Fruit fly (Drosophila melanogaster) whole organism, embryonic: Measurements from ENCODE around the gene asf1.

Experiments used
- B-H1 ChIP-seq: fragments of 200-800 bp; sonication (Bioruptor generic); IDR thresholded peaks from 3 replicates; pipeline ENCODE4 v1.3.6; 2022; ENCODE audit warnings: missing biosample characterization, missing genetic modification characterization
- B-H2 ChIP-seq: fragments of 200-800 bp; sonication (Bioruptor generic); optimal IDR thresholded peaks from 2 replicates; lab custom pipeline; 2018; ENCODE audit warnings: missing biosample characterization, mild to moderate bottlenecking, missing genetic modification characterization
- CG1024 ChIP-seq: fragments of 200-800 bp; sonication (Bioruptor generic); IDR thresholded peaks from 2 replicates; pipeline ENCODE4 v1.3.6; 2022; ENCODE audit warnings: missing biosample characterization, missing genetic modification characterization
- CG10543 ChIP-seq: fragments of 200-800 bp; sonication (Bioruptor generic); optimal IDR thresholded peaks from 3 replicates; lab custom pipeline; 2017; ENCODE audit warnings: missing biosample characterization, mild to moderate bottlenecking, missing genetic modification characterization, moderate library complexity
- CG10979 ChIP-seq: fragments of 200-800 bp; sonication (Bioruptor generic); optimal IDR thresholded peaks from 2 replicates; lab custom pipeline; 2018; ENCODE audit warnings: missing biosample characterization, mild to moderate bottlenecking, missing genetic modification characterization, moderate library complexity
- CG11695 ChIP-seq: fragments of 200-800 bp; sonication (Bioruptor generic); IDR thresholded peaks from 3 replicates; pipeline ENCODE4 v1.3.6; 2022; ENCODE audit warnings: missing biosample characterization, missing genetic modification characterization
- CG11723 ChIP-seq: fragments of 200-800 bp; sonication (Bioruptor generic); optimal IDR thresholded peaks from 2 replicates; lab custom pipeline; 2017; ENCODE audit warnings: missing biosample characterization, mild to moderate bottlenecking, missing genetic modification characterization
- CG12236 ChIP-seq: fragments of 200-800 bp; sonication (Bioruptor generic); optimal IDR thresholded peaks from 2 replicates; lab custom pipeline; 2016; ENCODE audit warnings: missing biosample characterization, missing genetic modification characterization
- CG1233 ChIP-seq: fragments of 200-800 bp; sonication (Bioruptor generic); optimal IDR thresholded peaks from 4 replicates; lab custom pipeline; 2018; ENCODE audit warnings: missing biosample characterization, mild to moderate bottlenecking, missing genetic modification characterization
- CG13424 ChIP-seq: fragments of 200-800 bp; sonication (Bioruptor generic); optimal IDR thresholded peaks from 2 replicates; lab custom pipeline; 2019; ENCODE audit warnings: missing biosample characterization, mild to moderate bottlenecking, missing genetic modification characterization, moderate library complexity
- CG14667 ChIP-seq: fragments of 200-800 bp; sonication (Bioruptor generic); IDR thresholded peaks from 2 replicates; pipeline ENCODE4 v1.3.6; 2022; ENCODE audit warnings: missing biosample characterization, missing genetic modification characterization
- CG14860 ChIP-seq: fragments of 200-800 bp; sonication (Bioruptor generic); IDR thresholded peaks from 3 replicates; pipeline ENCODE4 v1.3.6; 2022; ENCODE audit warnings: missing biosample characterization, missing genetic modification characterization; ENCODE audit not compliant: partially characterized antibody
- CG16863 ChIP-seq: fragments of 200-800 bp; sonication (Bioruptor generic); optimal IDR thresholded peaks from 3 replicates; lab custom pipeline; 2016; ENCODE audit warnings: missing biosample characterization, missing genetic modification characterization
- CG1832 ChIP-seq: fragments of 200-800 bp; sonication (Bioruptor generic); optimal IDR thresholded peaks from 2 replicates; lab custom pipeline; 2017; ENCODE audit warnings: missing biosample characterization, mild to moderate bottlenecking, missing genetic modification characterization, inconsistent platforms
- CG30431 ChIP-seq: fragments of 200-800 bp; sonication (Bioruptor generic); optimal IDR thresholded peaks from 2 replicates; lab custom pipeline; 2017; ENCODE audit warnings: missing biosample characterization, missing genetic modification characterization
- CG3065 ChIP-seq: fragments of 200-800 bp; sonication (Bioruptor generic); optimal IDR thresholded peaks from 2 replicates; lab custom pipeline; 2016; ENCODE audit warnings: missing biosample characterization, missing genetic modification characterization
- CG3281 ChIP-seq: fragments of 200-800 bp; sonication (Bioruptor generic); optimal IDR thresholded peaks from 3 replicates; lab custom pipeline; 2017; ENCODE audit warnings: missing biosample characterization, mild to moderate bottlenecking, missing genetic modification characterization
- CG33213 ChIP-seq: fragments of 200-800 bp; sonication (Bioruptor generic); optimal IDR thresholded peaks from 3 replicates; lab custom pipeline; 2016; ENCODE audit warnings: missing biosample characterization, missing genetic modification characterization
- CG4707 ChIP-seq: fragments of 200-800 bp; sonication (Bioruptor generic); optimal IDR thresholded peaks from 2 replicates; lab custom pipeline; 2018; ENCODE audit warnings: missing biosample characterization, mild to moderate bottlenecking, missing genetic modification characterization, moderate library complexity
- CG5180 ChIP-seq: fragments of 200-800 bp; sonication (Bioruptor generic); optimal IDR thresholded peaks from 3 replicates; lab custom pipeline; 2017; ENCODE audit warnings: missing biosample characterization, missing genetic modification characterization, mild to moderate bottlenecking, moderate library complexity, missing genetic modification reagents
- CG6683 ChIP-seq: fragments of 200-800 bp; sonication (Bioruptor generic); optimal IDR thresholded peaks from 2 replicates; lab custom pipeline; 2017; ENCODE audit warnings: missing biosample characterization, mild to moderate bottlenecking, missing genetic modification characterization, missing genetic modification reagents
- CG6791 ChIP-seq: fragments of 200-800 bp; sonication (Bioruptor generic); IDR thresholded peaks from 3 replicates; pipeline ENCODE4 v1.3.6; 2022; ENCODE audit warnings: missing biosample characterization, missing genetic modification characterization; ENCODE audit not compliant: partially characterized antibody
- CG8089 ChIP-seq: fragments of 200-800 bp; sonication (Bioruptor generic); optimal IDR thresholded peaks from 3 replicates; lab custom pipeline; 2016; ENCODE audit warnings: missing biosample characterization, missing genetic modification characterization
- CG8290 ChIP-seq, 3 experiments: fragments of 200-800 bp; sonication (Bioruptor generic); optimal IDR thresholded peaks; 2 replicates each; lab custom pipeline; 2016 to 2019; ENCODE audit warnings: missing biosample characterization in 3 of 3, missing genetic modification characterization in 3 of 3, mild to moderate bottlenecking in 2 of 3, moderate library complexity in 1 of 3
- CG9817 ChIP-seq: fragments of 200-800 bp; sonication (Bioruptor generic); optimal IDR thresholded peaks from 2 replicates; lab custom pipeline; 2018; ENCODE audit warnings: missing biosample characterization, mild to moderate bottlenecking, missing genetic modification characterization, moderate library complexity
- CG9932 ChIP-seq: fragments of 200-800 bp; sonication (Bioruptor generic); IDR thresholded peaks from 2 replicates; pipeline ENCODE4 v1.3.6; 2022; ENCODE audit warnings: missing biosample characterization, missing genetic modification characterization
- Dref ChIP-seq: fragments of 200-800 bp; sonication (Bioruptor generic); IDR thresholded peaks from 2 replicates; pipeline ENCODE4 v1.3.6; 2022; ENCODE audit warnings: missing biosample characterization, missing genetic modification characterization
- Elba2 ChIP-seq: fragments of 200-800 bp; sonication (Bioruptor generic); optimal IDR thresholded peaks from 3 replicates; lab custom pipeline; 2016; ENCODE audit warnings: missing biosample characterization, missing genetic modification characterization
- Gug ChIP-seq: fragments of 200-800 bp; sonication (Bioruptor generic); IDR thresholded peaks from 4 replicates; pipeline ENCODE4 v1.3.6; 2022; ENCODE audit warnings: missing biosample characterization, missing genetic modification characterization
- HmgD ChIP-seq: fragments of 200-800 bp; sonication (Bioruptor generic); optimal IDR thresholded peaks from 3 replicates; lab custom pipeline; 2016; ENCODE audit warnings: missing biosample characterization, missing genetic modification characterization
- MBD-R2 ChIP-seq: fragments of 200-800 bp; sonication (Bioruptor generic); IDR thresholded peaks from 2 replicates; pipeline ENCODE4 v1.3.6; 2022; ENCODE audit warnings: missing biosample characterization, missing genetic modification characterization
- Mad ChIP-seq: fragments of 200-800 bp; sonication (Bioruptor generic); optimal IDR thresholded peaks from 2 replicates; lab custom pipeline; 2016; ENCODE audit warnings: missing biosample characterization, missing genetic modification characterization
- Max ChIP-seq: fragments of 200-800 bp; sonication (Bioruptor generic); optimal IDR thresholded peaks from 2 replicates; lab custom pipeline; 2016; ENCODE audit warnings: missing biosample characterization, mild to moderate bottlenecking, missing genetic modification characterization
- Ptx1 ChIP-seq: fragments of 200-800 bp; sonication (Bioruptor generic); IDR thresholded peaks from 2 replicates; pipeline ENCODE4 v1.3.6; 2022; ENCODE audit warnings: missing biosample characterization, missing genetic modification characterization
- Tbp ChIP-seq: fragments of >200 bp; optimal IDR thresholded peaks from 2 replicates; lab custom pipeline; 2018; ENCODE audit warnings: missing biosample characterization, missing genetic modification characterization
- ap ChIP-seq: fragments of 200-800 bp; sonication (Bioruptor generic); IDR thresholded peaks from 2 replicates; pipeline ENCODE4 v1.3.6; 2022; ENCODE audit warnings: missing biosample characterization, missing genetic modification characterization
- ara ChIP-seq: fragments of 200-800 bp; sonication (Bioruptor generic); IDR thresholded peaks from 2 replicates; pipeline ENCODE4 v1.3.6; 2022; ENCODE audit warnings: missing biosample characterization, missing genetic modification characterization
- dimm ChIP-seq: fragments of 200-800 bp; sonication (Bioruptor generic); IDR thresholded peaks from 2 replicates; pipeline ENCODE4 v1.3.6; 2022; ENCODE audit warnings: missing biosample characterization, missing genetic modification characterization
- ems ChIP-seq: fragments of 200-800 bp; sonication (Bioruptor generic); optimal IDR thresholded peaks from 3 replicates; lab custom pipeline; 2016; ENCODE audit warnings: missing biosample characterization, missing genetic modification characterization
- fd64A ChIP-seq: fragments of 200-800 bp; sonication (Bioruptor generic); optimal IDR thresholded peaks from 3 replicates; lab custom pipeline; 2018; ENCODE audit warnings: missing biosample characterization, mild to moderate bottlenecking, missing genetic modification characterization
- fu2 ChIP-seq: fragments of 200-800 bp; sonication (Bioruptor generic); optimal IDR thresholded peaks from 2 replicates; lab custom pipeline; 2016; ENCODE audit warnings: missing biosample characterization, missing genetic modification characterization
- gcm2 ChIP-seq: fragments of 200-800 bp; sonication (Bioruptor generic); optimal IDR thresholded peaks from 2 replicates; lab custom pipeline; 2016; ENCODE audit warnings: missing biosample characterization, missing genetic modification characterization
- ham ChIP-seq: fragments of 200-800 bp; sonication (Bioruptor generic); IDR thresholded peaks from 2 replicates; pipeline ENCODE4 v1.3.6; 2022; ENCODE audit warnings: missing biosample characterization, missing genetic modification characterization
- inv ChIP-seq: fragments of 200-800 bp; sonication (Bioruptor generic); IDR thresholded peaks from 2 replicates; pipeline ENCODE4 v1.3.6; 2022; ENCODE audit warnings: missing biosample characterization, missing genetic modification characterization; ENCODE audit not compliant: partially characterized antibody
- knrl ChIP-seq: fragments of 200-800 bp; sonication (Bioruptor generic); IDR thresholded peaks from 3 replicates; pipeline ENCODE4 v1.3.6; 2022; ENCODE audit warnings: missing biosample characterization, missing genetic modification characterization; ENCODE audit not compliant: partially characterized antibody
- pfk ChIP-seq: fragments of 200-800 bp; sonication (Bioruptor generic); optimal IDR thresholded peaks from 2 replicates; lab custom pipeline; 2018; ENCODE audit warnings: missing biosample characterization, mild to moderate bottlenecking, missing genetic modification characterization, moderate library complexity
- ranshi ChIP-seq: fragments of 200-800 bp; sonication (Bioruptor generic); IDR thresholded peaks from 2 replicates; pipeline ENCODE4 v1.3.6; 2022; ENCODE audit warnings: missing biosample characterization, missing genetic modification characterization
- repo ChIP-seq: fragments of 200-800 bp; sonication (Bioruptor generic); optimal IDR thresholded peaks from 2 replicates; lab custom pipeline; 2016; ENCODE audit warnings: missing biosample characterization, missing genetic modification characterization
- rib ChIP-seq: fragments of 200-800 bp; sonication (Bioruptor generic); IDR thresholded peaks from 2 replicates; pipeline ENCODE4 v1.3.6; 2022; ENCODE audit warnings: missing biosample characterization, missing genetic modification characterization
- row ChIP-seq: fragments of 200-800 bp; sonication (Bioruptor generic); IDR thresholded peaks from 3 replicates; pipeline ENCODE4 v1.3.6; 2022; ENCODE audit warnings: missing biosample characterization, missing genetic modification characterization
- vfl ChIP-seq: fragments of 200-800 bp; sonication (Bioruptor generic); optimal IDR thresholded peaks from 2 replicates; lab custom pipeline; 2016; ENCODE audit warnings: missing biosample characterization, missing genetic modification characterization
- wdn ChIP-seq: fragments of 200-800 bp; sonication (Bioruptor generic); IDR thresholded peaks from 2 replicates; pipeline ENCODE4 v1.3.6; 2022; ENCODE audit warnings: missing biosample characterization, missing genetic modification characterization

Gene asf1

DNA sequence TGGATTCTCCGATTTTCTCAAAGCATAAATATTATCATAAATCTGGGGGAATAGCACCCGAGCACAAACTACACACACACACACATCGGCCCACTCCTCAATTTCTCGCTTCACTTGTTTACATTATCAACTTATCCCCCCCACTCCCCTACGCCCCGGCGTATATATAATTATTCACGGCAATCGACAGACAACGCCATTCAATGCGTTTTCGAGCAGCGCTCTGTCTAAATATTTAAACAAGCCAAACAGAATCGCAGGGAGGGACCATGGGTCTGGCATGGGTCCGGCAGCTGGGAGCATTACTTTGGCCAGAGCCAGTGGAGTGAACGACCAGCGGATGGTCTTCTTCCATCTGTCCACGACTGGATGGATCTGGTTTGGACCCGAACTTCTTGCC, 43.0 kb upstream of the asf1 start (continued):
- TF ChIP-seq CG12236 (GFP tag; lab: Kevin White, UChicago) (no peak), CG3281 (GFP tag; lab: Kevin White, UChicago) (no peak), ems (GFP tag; lab: Kevin White, UChicago) (no peak), CG5180 (GFP tag; lab: Kevin White, UChicago) (no peak), inv (GFP tag; lab: Robert Waterston, UW) (no peak), repo (GFP tag; lab: Kevin White, UChicago) (no peak), Tbp (GFP tag; lab: Kevin White, UChicago) (no peak), row (GFP tag; lab: Robert Waterston, UW) (no peak), CG30431 (GFP tag; lab: Kevin White, UChicago) (no peak), ap (no peak), CG1024 (peak; percentile 26; the same call in 1 of the 2 replicates), CG9817 (no peak), CG4707 (peak; percentile 67), CG11723 (GFP tag; lab: Kevin White, UChicago) (peak; percentile 44), B-H1 (no peak), wdn (GFP tag; lab: Robert Waterston, UW) (no peak), fd64A (peak; percentile 86), CG33213 (GFP tag; lab: Kevin White, UChicago) (peak; percentile 24), Mad (peak; percentile 22), CG10979 (tag; lab: Kevin White, UChicago) (peak; percentile 20), fu2 (GFP tag; lab: Kevin White, UChicago) (no peak), vfl (GFP tag; lab: Kevin White, UChicago) (no peak), CG9932 (GFP tag; lab: Robert Waterston, UW) (no peak), CG14667 (no peak), Max (GFP tag; lab: Kevin White, UChicago) (no peak), CG13424 (peak; percentile 49), CG10543 (GFP tag; lab: Kevin White, UChicago) (peak; percentile 75), ham (no peak), dimm (GFP tag; lab: Robert Waterston, UW) (peak; percentile 36; the same call in 1 of the 2 replicates), CG6683 (GFP tag; lab: Kevin White, UChicago) (no peak), CG1233 (GFP tag; lab: Kevin White, UChicago) (peak; percentile 46), Gug (no peak), gcm2 (GFP tag; lab: Kevin White, UChicago) (no peak), MBD-R2 (GFP tag; lab: Robert Waterston, UW) (no peak), CG8089 (peak; percentile 50), Elba2 (GFP tag; lab: Kevin White, UChicago) (no peak), CG8290 (GFP tag; optimal IDR thresholded peaks at IDR 0.05; lab: Kevin White, UChicago) (peak; percentile 4), CG8290 (tag; optimal IDR thresholded peaks at IDR 0.05; lab: Kevin White, UChicago) (peak in 1 of 2 experiments; percentile 59), ranshi (no peak), pfk (GFP tag; lab: Kevin White, UChicago) (no peak), rib (GFP tag; lab: Robert Waterston, UW) (no peak), B-H2 (GFP tag; lab: Kevin White, UChicago) (no peak), HmgD (GFP tag; lab: Kevin White, UChicago) (no peak), CG16863 (GFP tag; lab: Kevin White, UChicago) (peak; percentile 17), CG11695 (GFP tag; lab: Robert Waterston, UW) (0 out of 3 replicates have a peak, but pooled peaks have one; percentile 38), CG1832 (no peak), ara (GFP tag; lab: Robert Waterston, UW) (peak; percentile 42; the same call in 1 of the 2 replicates), Ptx1 (no peak), knrl (GFP tag; lab: Robert Waterston, UW) (no peak), CG6791 (GFP tag; lab: Robert Waterston, UW) (no peak), CG14860 (GFP tag; lab: Robert Waterston, UW) (no peak), CG3065 (GFP tag; lab: Kevin White, UChicago) (no peak), Dref (no peak)
